Worm (Caenorhabditis elegans): ENCODE data around the gene cnc-5.

DNA sequence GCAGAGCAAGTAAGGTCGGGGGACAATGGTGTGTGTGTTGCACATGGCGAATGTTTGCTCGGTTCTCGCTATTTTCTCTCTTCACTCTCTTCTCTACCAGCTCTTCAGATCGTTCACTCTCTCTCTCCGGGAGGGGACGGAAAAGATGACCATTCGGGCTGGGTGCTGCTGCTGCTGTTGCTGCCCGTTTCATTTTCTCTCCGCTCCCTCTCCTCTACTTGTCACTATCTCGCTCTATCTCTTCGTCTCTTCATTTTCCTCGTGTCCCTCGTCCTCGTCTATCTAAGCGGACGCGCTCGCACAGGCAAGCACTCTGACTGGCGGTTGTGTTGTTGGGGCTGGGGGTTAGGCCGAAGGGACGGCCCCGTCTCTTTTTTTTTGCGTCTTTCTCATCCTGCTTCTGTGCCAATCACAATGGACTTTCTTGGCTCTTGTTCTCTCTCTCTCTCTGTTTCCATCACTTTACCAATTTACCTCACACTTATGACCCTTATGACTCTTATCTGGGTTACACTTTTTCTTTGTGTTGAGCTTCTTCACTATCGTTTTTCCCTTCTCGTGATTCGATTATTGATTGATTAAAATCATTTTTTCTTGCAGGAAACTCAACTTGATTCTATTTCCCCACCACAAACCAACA is 29.4 kb downstream of the cnc-5 start, which contains the start of the genes F53E2.2 and unc-60:
- TF ChIP-seq pha-2 (tag; optimal IDR thresholded peaks at IDR 0.05) (no peak), nfya-1 (tag; optimal IDR thresholded peaks at IDR 0.05) (peak; percentile 85), fkh-10 (GFP tag; optimal IDR thresholded peaks at IDR 0.05) (no peak)
